Worm (Caenorhabditis elegans) whole organism, young adult: Measurements from ENCODE around the gene wnk-1.

Experiments used
- B0019.2 ChIP-seq: fragments of 200-800 bp; sonication (Bioruptor generic); conservative IDR thresholded peaks from 2 replicates; pipeline ENCODE4 v1.3.6; 2022; ENCODE audit warnings: missing genetic modification reagents, missing genetic modification characterization, missing compliant biosample characterization
- B0336.3 ChIP-seq: fragments of 200-800 bp; sonication (Bioruptor generic); IDR thresholded peaks from 2 replicates; pipeline ENCODE4 v1.3.6; 2022; ENCODE audit warnings: missing genetic modification characterization, missing compliant biosample characterization
- D2030.7 ChIP-seq: fragments of 200-800 bp; sonication (Bioruptor generic); IDR thresholded peaks from 2 replicates; pipeline ENCODE4 v1.3.6; 2022; ENCODE audit warnings: missing genetic modification reagents, missing genetic modification characterization, missing compliant biosample characterization
- F49E8.2 ChIP-seq: sonication (generic microtip); optimal IDR thresholded peaks from 3 replicates; lab custom pipeline; 2017; ENCODE audit warnings: missing genetic modification characterization, mild to moderate bottlenecking, missing compliant biosample characterization, antibody characterized with exemption, moderate library complexity; ENCODE audit not compliant: insufficient read depth
- F57C9.4 ChIP-seq: sonication (generic microtip); optimal IDR thresholded peaks from 2 replicates; lab custom pipeline; 2017; ENCODE audit warnings: mild to moderate bottlenecking, missing genetic modification characterization, missing compliant biosample characterization
- Y53F4B.3 ChIP-seq: fragments of 200-800 bp; sonication (Bioruptor generic); IDR thresholded peaks from 2 replicates; pipeline ENCODE4 v1.3.6; 2022; ENCODE audit warnings: missing genetic modification reagents, missing genetic modification characterization, missing compliant biosample characterization
- Y53G8AR.9 ChIP-seq: fragments of 200-800 bp; sonication (Bioruptor generic); conservative IDR thresholded peaks from 2 replicates; pipeline ENCODE4 v1.3.6; 2022; ENCODE audit warnings: missing genetic modification reagents, missing genetic modification characterization, missing compliant biosample characterization
- Y67H2A.10 ChIP-seq: fragments of 200-800 bp; sonication (Bioruptor generic); conservative IDR thresholded peaks from 2 replicates; pipeline ENCODE4 v1.3.6; 2022; ENCODE audit warnings: missing genetic modification reagents, missing genetic modification characterization, missing compliant biosample characterization
- Y79H2A.3 ChIP-seq: fragments of 200-800 bp; sonication (Bioruptor generic); conservative IDR thresholded peaks from 2 replicates; pipeline ENCODE4 v1.3.6; 2022; ENCODE audit warnings: missing genetic modification reagents, missing genetic modification characterization, missing compliant biosample characterization
- ama-1 ChIP-seq, 3 experiments: fragments of 150-350 bp in 1 of 3; sonication (generic microtip) in 2 of 3; optimal IDR thresholded peaks; 2 replicates each; lab custom pipeline; 2014 to 2018; ENCODE audit warnings: missing biosample characterization in 2 of 3, missing genetic modification characterization in 2 of 3, missing genetic modification reagents in 2 of 3
- aptf-2 ChIP-seq: fragments of 200-800 bp; sonication (Bioruptor generic); conservative IDR thresholded peaks from 2 replicates; pipeline ENCODE4 v1.3.6; 2022; ENCODE audit warnings: missing genetic modification reagents, missing genetic modification characterization, missing compliant biosample characterization
- atf-7 ChIP-seq: sonication (generic microtip); optimal IDR thresholded peaks from 2 replicates; lab custom pipeline; 2017; ENCODE audit warnings: mild to moderate bottlenecking, missing genetic modification characterization, missing compliant biosample characterization
- bed-1 ChIP-seq: fragments of 200-800 bp; sonication (Bioruptor generic); IDR thresholded peaks from 2 replicates; pipeline ENCODE4 v1.3.6; 2022; ENCODE audit warnings: missing genetic modification reagents, missing genetic modification characterization, missing compliant biosample characterization
- ceh-100 ChIP-seq: fragments of 200-800 bp; sonication (Bioruptor generic); IDR thresholded peaks from 2 replicates; pipeline ENCODE4 v1.3.6; 2022; ENCODE audit warnings: missing genetic modification reagents, missing genetic modification characterization, missing compliant biosample characterization
- ceh-27 ChIP-seq: fragments of 200-800 bp; sonication (Bioruptor generic); optimal IDR thresholded peaks from 2 replicates; lab custom pipeline; 2018; ENCODE audit warnings: mild to moderate bottlenecking, missing genetic modification characterization, moderate library complexity, missing compliant biosample characterization
- ceh-40 ChIP-seq: fragments of 200-800 bp; sonication (Bioruptor generic); IDR thresholded peaks from 2 replicates; pipeline ENCODE4 v1.3.6; 2022; ENCODE audit warnings: missing genetic modification characterization, missing compliant biosample characterization
- ceh-79 ChIP-seq: sonication (generic microtip); optimal IDR thresholded peaks from 2 replicates; lab custom pipeline; 2017; ENCODE audit warnings: mild to moderate bottlenecking, missing genetic modification characterization, missing compliant biosample characterization
- ceh-91 ChIP-seq: fragments of 200-800 bp; sonication (Bioruptor generic); IDR thresholded peaks from 2 replicates; pipeline ENCODE4 v1.3.6; 2022; ENCODE audit warnings: missing genetic modification reagents, missing genetic modification characterization, missing compliant biosample characterization
- dox-1 ChIP-seq: fragments of 200-800 bp; sonication (Bioruptor generic); IDR thresholded peaks from 2 replicates; pipeline ENCODE4 v1.3.6; 2022; ENCODE audit warnings: missing genetic modification reagents, missing genetic modification characterization, missing compliant biosample characterization
- dpff-1 ChIP-seq: sonication (generic microtip); optimal IDR thresholded peaks from 2 replicates; lab custom pipeline; 2017; ENCODE audit warnings: mild to moderate bottlenecking, missing genetic modification characterization, missing compliant biosample characterization
- dpl-1 ChIP-seq: fragments of 150-350 bp; optimal IDR thresholded peaks from 2 replicates; lab custom pipeline; 2014; ENCODE audit warnings: missing biosample characterization, missing genetic modification reagents, missing genetic modification characterization
- egl-18 ChIP-seq: fragments of 200-800 bp; sonication (Bioruptor generic); IDR thresholded peaks from 2 replicates; pipeline ENCODE4 v1.3.6; 2022; ENCODE audit warnings: missing genetic modification reagents, missing genetic modification characterization, missing compliant biosample characterization
- ekl-4 ChIP-seq: fragments of 200-800 bp; sonication (Bioruptor generic); IDR thresholded peaks from 2 replicates; pipeline ENCODE4 v1.3.6; 2022; ENCODE audit warnings: missing genetic modification reagents, missing genetic modification characterization, missing compliant biosample characterization
- ets-4 ChIP-seq: fragments of 200-800 bp; sonication (Bioruptor generic); optimal IDR thresholded peaks from 2 replicates; lab custom pipeline; 2018; ENCODE audit warnings: mild to moderate bottlenecking, missing genetic modification characterization, missing compliant biosample characterization
- fkh-3 ChIP-seq: sonication (generic microtip); optimal IDR thresholded peaks from 2 replicates; lab custom pipeline; 2016; ENCODE audit warnings: mild to moderate bottlenecking, missing genetic modification characterization, missing compliant biosample characterization
- gei-17 ChIP-seq: fragments of 200-800 bp; sonication (Bioruptor generic); optimal IDR thresholded peaks from 2 replicates; lab custom pipeline; 2018; ENCODE audit warnings: mild to moderate bottlenecking, missing genetic modification characterization, missing compliant biosample characterization
- him-1 ChIP-seq: sonication (generic microtip); optimal IDR thresholded peaks from 2 replicates; lab custom pipeline; 2016; ENCODE audit warnings: missing genotype, missing genetic modification reagents, missing genetic modification characterization, missing compliant biosample characterization
- hlh-12 ChIP-seq: sonication (generic microtip); optimal IDR thresholded peaks from 2 replicates; lab custom pipeline; 2016; ENCODE audit warnings: missing genetic modification characterization, missing compliant biosample characterization
- lag-1 ChIP-seq: fragments of 200-800 bp; sonication (Bioruptor generic); IDR thresholded peaks from 2 replicates; pipeline ENCODE4 v1.3.6; 2022; ENCODE audit warnings: missing genetic modification reagents, missing genetic modification characterization, missing compliant biosample characterization
- lin-26 ChIP-seq: fragments of 200-800 bp; sonication (Bioruptor generic); IDR thresholded peaks from 2 replicates; pipeline ENCODE4 v1.3.6; 2022; ENCODE audit warnings: missing genetic modification reagents, missing genetic modification characterization, missing compliant biosample characterization
- lin-35 ChIP-seq, 3 experiments: fragments of 150-350 bp in 2 of 3; sonication (generic microtip) in 1 of 3; optimal IDR thresholded peaks; 2 replicates each; lab custom pipeline; 2014 to 2018; ENCODE audit warnings: missing biosample characterization in 3 of 3, missing genetic modification characterization in 3 of 3, missing genetic modification reagents in 3 of 3
- lin-54 ChIP-seq: fragments of 200-800 bp; sonication (Bioruptor generic); optimal IDR thresholded peaks from 2 replicates; lab custom pipeline; 2018; ENCODE audit warnings: mild to moderate bottlenecking, missing genetic modification characterization, missing compliant biosample characterization
- lsl-1 ChIP-seq: fragments of 200-800 bp; sonication (Bioruptor generic); optimal IDR thresholded peaks from 2 replicates; lab custom pipeline; 2018; ENCODE audit warnings: mild to moderate bottlenecking, missing genetic modification characterization, moderate library complexity, missing compliant biosample characterization
- lsy-27 ChIP-seq: sonication (generic microtip); optimal IDR thresholded peaks from 2 replicates; lab custom pipeline; 2017; ENCODE audit warnings: missing genetic modification characterization, mild to moderate bottlenecking, missing compliant biosample characterization, antibody characterized with exemption, missing genotype, borderline replicate concordance; ENCODE audit not compliant: insufficient read depth
- madf-10 ChIP-seq: sonication (generic microtip); optimal IDR thresholded peaks from 2 replicates; lab custom pipeline; 2016; ENCODE audit warnings: mild to moderate bottlenecking, missing genetic modification characterization, missing compliant biosample characterization
- mcd-1 ChIP-seq: fragments of 200-800 bp; sonication (Bioruptor generic); IDR thresholded peaks from 2 replicates; pipeline ENCODE4 v1.3.6; 2022; ENCODE audit warnings: missing genetic modification reagents, missing genetic modification characterization, missing compliant biosample characterization
- nfyb-1 ChIP-seq: fragments of 200-800 bp; sonication (Bioruptor generic); IDR thresholded peaks from 2 replicates; pipeline ENCODE4 v1.3.6; 2022; ENCODE audit warnings: missing genetic modification reagents, missing genetic modification characterization, missing compliant biosample characterization
- nhr-179 ChIP-seq: sonication (generic microtip); optimal IDR thresholded peaks from 2 replicates; lab custom pipeline; 2016; ENCODE audit warnings: mild to moderate bottlenecking, missing genetic modification characterization, missing compliant biosample characterization
- nhr-80 ChIP-seq: sonication (generic microtip); optimal IDR thresholded peaks from 2 replicates; lab custom pipeline; 2016; ENCODE audit warnings: missing genetic modification characterization, missing compliant biosample characterization
- nhr-90 ChIP-seq: sonication (generic microtip); optimal IDR thresholded peaks from 2 replicates; lab custom pipeline; 2016; ENCODE audit warnings: missing genotype, mild to moderate bottlenecking, missing genetic modification characterization, missing compliant biosample characterization
- rpc-1 ChIP-seq, 2 experiments: fragments of 150-350 bp in 1 of 2; sonication (generic microtip) in 1 of 2; optimal IDR thresholded peaks; 2 replicates each; lab custom pipeline; 2014 to 2018; ENCODE audit warnings: missing biosample characterization in 1 of 2, missing genetic modification characterization in 1 of 2, missing genetic modification reagents in 1 of 2, missing genotype in 1 of 2
- sdz-38 ChIP-seq: sonication (generic microtip); optimal IDR thresholded peaks from 2 replicates; lab custom pipeline; 2016; ENCODE audit warnings: missing genotype, missing genetic modification characterization, missing compliant biosample characterization
- snpc-4 ChIP-seq, 5 experiments: fragments of 150-350 bp in 1 of 5; sonication (generic microtip) in 4 of 5; optimal IDR thresholded peaks; 2 replicates each; lab custom pipeline; 2014 to 2018; ENCODE audit warnings: missing genetic modification characterization in 5 of 5, missing biosample characterization in 3 of 5, antibody characterized with exemption in 2 of 5, mild to moderate bottlenecking in 2 of 5, missing compliant biosample characterization in 2 of 5, missing genotype in 2 of 5, moderate library complexity in 2 of 5, missing genetic modification reagents in 1 of 5
- sptf-2 ChIP-seq: fragments of 200-800 bp; sonication (Bioruptor generic); optimal IDR thresholded peaks from 2 replicates; lab custom pipeline; 2018; ENCODE audit warnings: mild to moderate bottlenecking, missing genetic modification characterization, missing compliant biosample characterization
- unc-62 ChIP-seq: fragments of 150-350 bp; optimal IDR thresholded peaks from 2 replicates; lab custom pipeline; 2014; ENCODE audit warnings: missing biosample characterization, missing genetic modification reagents, missing genetic modification characterization
- zfh-2 ChIP-seq: fragments of 200-800 bp; sonication (Bioruptor generic); conservative IDR thresholded peaks from 2 replicates; pipeline ENCODE4 v1.3.6; 2022; ENCODE audit warnings: missing genetic modification reagents, missing genetic modification characterization, missing compliant biosample characterization
- ztf-25 ChIP-seq: fragments of 200-800 bp; sonication (Bioruptor generic); IDR thresholded peaks from 2 replicates; pipeline ENCODE4 v1.3.6; 2022; ENCODE audit warnings: missing genetic modification reagents, missing genetic modification characterization, missing compliant biosample characterization
- ztf-28 ChIP-seq: fragments of 200-800 bp; sonication (Bioruptor generic); IDR thresholded peaks from 2 replicates; pipeline ENCODE4 v1.3.6; 2022; ENCODE audit warnings: missing genetic modification reagents, missing genetic modification characterization, missing compliant biosample characterization

Gene wnk-1

DNA sequence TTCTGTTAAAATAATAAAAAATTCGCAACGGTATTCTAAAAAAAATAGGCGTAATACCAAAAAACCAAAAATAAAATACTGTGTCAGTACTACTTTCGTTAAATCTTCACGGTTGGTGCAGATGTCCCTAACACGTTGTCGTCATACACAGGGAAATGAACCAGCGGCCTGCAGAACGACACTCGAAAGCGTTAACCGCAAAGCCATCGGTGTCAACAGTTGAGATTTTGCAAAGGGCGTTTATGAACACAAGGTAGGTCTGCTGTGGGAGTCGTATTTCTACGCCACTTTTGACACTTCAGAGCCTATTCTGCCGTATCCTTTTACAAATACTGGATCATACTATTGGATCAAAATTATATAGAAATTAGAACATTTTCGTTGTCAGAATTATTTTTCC is 8.7 kb upstream of the wnk-1 start (continued):
- TF ChIP-seq nhr-179 (tag; lab: Kevin White, UChicago), result no peak
- peak; percentile 51 for TF ChIP-seq F49E8.2 (tag; lab: Kevin White, UChicago)
- TF ChIP-seq Y79H2A.3 (GFP tag; lab: Robert Waterston, UW), result 0 out of 2 replicates have a peak, but pooled peaks have one; percentile 27
- TF ChIP-seq D2030.7 (GFP tag; lab: Robert Waterston, UW), result 0 out of 2 replicates have a peak, but pooled peaks have one; percentile 59
- TF ChIP-seq sdz-38 (tag; lab: Kevin White, UChicago), result no peak
- TF ChIP-seq ceh-40, result no peak
- no peak for TF ChIP-seq Y67H2A.10
- no peak for TF ChIP-seq lin-35 (GFP tag; optimal IDR thresholded peaks at IDR 0.05; lab: Kevin White, UChicago)
- TF ChIP-seq lin-54 (GFP tag; lab: Kevin White, UChicago), result no peak
- no peak for TF ChIP-seq zfh-2 (GFP tag; lab: Robert Waterston, UW)
- no peak for TF ChIP-seq mcd-1
- no peak; the same call in 1 of the 2 replicates for TF ChIP-seq ztf-25 (GFP tag; lab: Robert Waterston, UW)
- TF ChIP-seq gei-17 (GFP tag; lab: Kevin White, UChicago), result no peak
- TF ChIP-seq snpc-4 (GFP tag; optimal IDR thresholded peaks at IDR 0.05; lab: Kevin White, UChicago), result peak; percentile 68
- peak in 3 of 4 experiments; percentile 48 to 80 (median 69) for TF ChIP-seq snpc-4 (tag; optimal IDR thresholded peaks at IDR 0.05; lab: Kevin White, UChicago)
- TF ChIP-seq dox-1, result no peak
- TF ChIP-seq fkh-3 (tag; lab: Kevin White, UChicago), result no peak
- 0 out of 2 replicates have a peak, but pooled peaks have one; percentile 36 for TF ChIP-seq aptf-2 (GFP tag; lab: Robert Waterston, UW)
- TF ChIP-seq egl-18 (GFP tag; lab: Robert Waterston, UW), result no peak
- peak; percentile 89 for TF ChIP-seq him-1 (tag; lab: Kevin White, UChicago)
- TF ChIP-seq lsy-27 (tag; lab: Kevin White, UChicago), result peak; percentile 29
- TF ChIP-seq hlh-12, result peak; percentile 75
- TF ChIP-seq dpff-1, result no peak
- TF ChIP-seq sptf-2 (GFP tag; lab: Kevin White, UChicago), result no peak
- no peak for TF ChIP-seq F57C9.4 (tag; lab: Kevin White, UChicago)
- TF ChIP-seq ets-4, result no peak
- TF ChIP-seq B0336.3 (GFP tag; lab: Robert Waterston, UW), result no peak
- peak; percentile 86 for TF ChIP-seq ekl-4
- no peak for TF ChIP-seq lin-26 (GFP tag; lab: Robert Waterston, UW)
- TF ChIP-seq ceh-91 (GFP tag; lab: Robert Waterston, UW), result no peak
- TF ChIP-seq nhr-80, result no peak
- no peak for TF ChIP-seq Y53F4B.3 (GFP tag; lab: Robert Waterston, UW)
- TF ChIP-seq nfyb-1, result peak; percentile 87
- TF ChIP-seq madf-10 (tag; lab: Kevin White, UChicago), result peak; percentile 72
- no peak for TF ChIP-seq atf-7
- peak; percentile 43 for TF ChIP-seq lsl-1
- no peak for TF ChIP-seq B0019.2 (GFP tag; lab: Robert Waterston, UW)
- peak; percentile 84 for TF ChIP-seq ceh-27 (GFP tag; lab: Kevin White, UChicago)
- TF ChIP-seq Y53G8AR.9 (GFP tag; lab: Robert Waterston, UW), result no peak
- TF ChIP-seq bed-1 (GFP tag; lab: Robert Waterston, UW), result no peak
- no peak for TF ChIP-seq ama-1 (optimal IDR thresholded peaks at IDR 0.05; lab: Kevin White, UChicago)
- peak; percentile 26 to 62 for TF ChIP-seq ama-1 (GFP tag; optimal IDR thresholded peaks at IDR 0.05; lab: Kevin White, UChicago)
- no peak for TF ChIP-seq ceh-100 (GFP tag; lab: Robert Waterston, UW)
- 0 out of 2 replicates have a peak, but pooled peaks have one; percentile 62 for TF ChIP-seq ztf-28 (GFP tag; lab: Robert Waterston, UW)
- TF ChIP-seq lag-1 (GFP tag; lab: Robert Waterston, UW), result no peak
- no peak for TF ChIP-seq unc-62 (GFP tag; lab: Kevin White, UChicago)
- TF ChIP-seq ceh-79 (tag; lab: Kevin White, UChicago), result no peak
- TF ChIP-seq nhr-90 (tag; lab: Kevin White, UChicago), result peak; percentile 85
- TF ChIP-seq dpl-1 (GFP tag; lab: Kevin White, UChicago), result peak; percentile 4
- peak; percentile 90 for TF ChIP-seq rpc-1 (optimal IDR thresholded peaks at IDR 0.05; lab: Kevin White, UChicago)
- TF ChIP-seq rpc-1 (tag; optimal IDR thresholded peaks at IDR 0.05; lab: Kevin White, UChicago), result peak; percentile 89
